Worm (Caenorhabditis elegans) whole organism, young adult: Measurements from ENCODE around the gene K06H7.7.
A peak's percentile ranks its signal among the peaks of the same experiment; 100 is the strongest.

Experiments
- B0035.1 ChIP-seq: sonication (generic microtip); optimal IDR thresholded peaks from 2 replicates; lab custom pipeline; 2016; ENCODE audit warnings: missing genetic modification characterization, mild to moderate bottlenecking, missing compliant biosample characterization, missing genotype, missing genetic modification reagents
- F22D6.2 ChIP-seq: sonication (generic microtip); optimal IDR thresholded peaks from 2 replicates; lab custom pipeline; 2016; ENCODE audit warnings: mild to moderate bottlenecking, missing genetic modification characterization, missing compliant biosample characterization
- F55B11.4 ChIP-seq: sonication (generic microtip); optimal IDR thresholded peaks from 2 replicates; lab custom pipeline; 2016; ENCODE audit warnings: missing compliant biosample characterization, missing genetic modification characterization, borderline replicate concordance; ENCODE audit not compliant: insufficient read depth
- K11D2.4 ChIP-seq: fragments of 200-800 bp; sonication (Bioruptor generic); IDR thresholded peaks from 2 replicates; pipeline ENCODE4 v1.3.6; 2022; ENCODE audit warnings: missing genetic modification reagents, missing genetic modification characterization, missing compliant biosample characterization
- K12H6.12 ChIP-seq: fragments of 200-800 bp; sonication (Bioruptor generic); optimal IDR thresholded peaks from 2 replicates; lab custom pipeline; 2018; ENCODE audit warnings: mild to moderate bottlenecking, missing genetic modification characterization, missing compliant biosample characterization
- Y53G8AR.9 ChIP-seq: fragments of 200-800 bp; sonication (Bioruptor generic); conservative IDR thresholded peaks from 2 replicates; pipeline ENCODE4 v1.3.6; 2022; ENCODE audit warnings: missing genetic modification reagents, missing genetic modification characterization, missing compliant biosample characterization
- Y56A3A.18 ChIP-seq: fragments of 200-800 bp; sonication (Bioruptor generic); IDR thresholded peaks from 2 replicates; pipeline ENCODE4 v1.3.6; 2022; ENCODE audit warnings: missing genetic modification reagents, missing genetic modification characterization, missing compliant biosample characterization
- ama-1 ChIP-seq, 3 experiments: fragments of 150-350 bp in 1 of 3; sonication (generic microtip) in 2 of 3; optimal IDR thresholded peaks; 2 replicates each; lab custom pipeline; 2014 to 2018; ENCODE audit warnings: missing biosample characterization in 2 of 3, missing genetic modification characterization in 2 of 3, missing genetic modification reagents in 2 of 3
- aptf-2 ChIP-seq: fragments of 200-800 bp; sonication (Bioruptor generic); conservative IDR thresholded peaks from 2 replicates; pipeline ENCODE4 v1.3.6; 2022; ENCODE audit warnings: missing genetic modification reagents, missing genetic modification characterization, missing compliant biosample characterization
- aptf-3 ChIP-seq: fragments of 200-800 bp; sonication (Bioruptor generic); IDR thresholded peaks from 2 replicates; pipeline ENCODE4 v1.3.6; 2022; ENCODE audit warnings: missing genetic modification characterization, missing compliant biosample characterization
- atf-7 ChIP-seq: sonication (generic microtip); optimal IDR thresholded peaks from 2 replicates; lab custom pipeline; 2017; ENCODE audit warnings: mild to moderate bottlenecking, missing genetic modification characterization, missing compliant biosample characterization
- attf-3 ChIP-seq: fragments of 200-800 bp; sonication (Bioruptor generic); conservative IDR thresholded peaks from 2 replicates; pipeline ENCODE4 v1.3.6; 2022; ENCODE audit warnings: missing genetic modification reagents, missing genetic modification characterization, missing compliant biosample characterization
- attf-5 ChIP-seq: fragments of 200-800 bp; sonication (Bioruptor generic); optimal IDR thresholded peaks from 2 replicates; lab custom pipeline; 2018; ENCODE audit warnings: mild to moderate bottlenecking, missing genetic modification characterization, missing compliant biosample characterization
- cebp-1 ChIP-seq, 2 experiments: fragments of 200-800 bp in 1 of 2; sonication (Bioruptor generic) in 1 of 2; sonication (generic microtip) in 1 of 2; IDR thresholded peaks in 1 of 2; optimal IDR thresholded peaks in 1 of 2; 2 replicates each; pipeline versions ENCODE4 v1.3.6 to Lab custom; 2017 to 2022; ENCODE audit warnings: missing compliant biosample characterization in 2 of 2, missing genetic modification characterization in 2 of 2, mild to moderate bottlenecking in 1 of 2, missing genetic modification reagents in 1 of 2, moderate library complexity in 1 of 2
- cebp-2 ChIP-seq: fragments of 200-800 bp; sonication (Bioruptor generic); IDR thresholded peaks from 2 replicates; pipeline ENCODE4 v1.3.6; 2022; ENCODE audit warnings: missing genetic modification characterization, missing compliant biosample characterization
- ceh-40 ChIP-seq: fragments of 200-800 bp; sonication (Bioruptor generic); IDR thresholded peaks from 2 replicates; pipeline ENCODE4 v1.3.6; 2022; ENCODE audit warnings: missing genetic modification characterization, missing compliant biosample characterization
- ceh-91 ChIP-seq: fragments of 200-800 bp; sonication (Bioruptor generic); IDR thresholded peaks from 2 replicates; pipeline ENCODE4 v1.3.6; 2022; ENCODE audit warnings: missing genetic modification reagents, missing genetic modification characterization, missing compliant biosample characterization
- chd-7 ChIP-seq: sonication (generic microtip); optimal IDR thresholded peaks from 2 replicates; lab custom pipeline; 2016; ENCODE audit warnings: mild to moderate bottlenecking, missing genetic modification characterization, moderate library complexity, missing compliant biosample characterization
- egl-44 ChIP-seq: fragments of 200-800 bp; sonication (Bioruptor generic); IDR thresholded peaks from 2 replicates; pipeline ENCODE4 v1.3.6; 2022; ENCODE audit warnings: missing genetic modification reagents, missing genetic modification characterization, missing compliant biosample characterization
- egrh-3 ChIP-seq: fragments of 200-800 bp; sonication (Bioruptor generic); IDR thresholded peaks from 2 replicates; pipeline ENCODE4 v1.3.6; 2022; ENCODE audit warnings: missing genetic modification reagents, missing genetic modification characterization, missing compliant biosample characterization
- ets-4 ChIP-seq: fragments of 200-800 bp; sonication (Bioruptor generic); optimal IDR thresholded peaks from 2 replicates; lab custom pipeline; 2018; ENCODE audit warnings: mild to moderate bottlenecking, missing genetic modification characterization, missing compliant biosample characterization
- him-1 ChIP-seq: sonication (generic microtip); optimal IDR thresholded peaks from 2 replicates; lab custom pipeline; 2016; ENCODE audit warnings: missing genotype, missing genetic modification reagents, missing genetic modification characterization, missing compliant biosample characterization
- hlh-12 ChIP-seq: sonication (generic microtip); optimal IDR thresholded peaks from 2 replicates; lab custom pipeline; 2016; ENCODE audit warnings: missing genetic modification characterization, missing compliant biosample characterization
- hlh-26 ChIP-seq: fragments of 200-800 bp; sonication (Bioruptor generic); conservative IDR thresholded peaks from 2 replicates; pipeline ENCODE4 v1.3.6; 2022; ENCODE audit warnings: missing genetic modification reagents, missing genetic modification characterization, missing compliant biosample characterization
- hmg-1.2 ChIP-seq: fragments of 200-800 bp; sonication (Bioruptor generic); IDR thresholded peaks from 2 replicates; pipeline ENCODE4 v1.3.6; 2022; ENCODE audit warnings: missing genetic modification reagents, missing genetic modification characterization, missing compliant biosample characterization
- lag-1 ChIP-seq: fragments of 200-800 bp; sonication (Bioruptor generic); IDR thresholded peaks from 2 replicates; pipeline ENCODE4 v1.3.6; 2022; ENCODE audit warnings: missing genetic modification reagents, missing genetic modification characterization, missing compliant biosample characterization
- let-526 ChIP-seq: fragments of 200-800 bp; sonication (Bioruptor generic); IDR thresholded peaks from 2 replicates; pipeline ENCODE4 v1.3.6; 2022; ENCODE audit warnings: missing genetic modification reagents, missing genetic modification characterization, missing compliant biosample characterization
- lir-1 ChIP-seq: fragments of 200-800 bp; sonication (Bioruptor generic); conservative IDR thresholded peaks from 2 replicates; pipeline ENCODE4 v1.3.6; 2022; ENCODE audit warnings: missing genetic modification reagents, missing genetic modification characterization, missing compliant biosample characterization
- lsl-1 ChIP-seq: fragments of 200-800 bp; sonication (Bioruptor generic); optimal IDR thresholded peaks from 2 replicates; lab custom pipeline; 2018; ENCODE audit warnings: mild to moderate bottlenecking, missing genetic modification characterization, moderate library complexity, missing compliant biosample characterization
- lsy-27 ChIP-seq: sonication (generic microtip); optimal IDR thresholded peaks from 2 replicates; lab custom pipeline; 2017; ENCODE audit warnings: missing genetic modification characterization, mild to moderate bottlenecking, missing compliant biosample characterization, antibody characterized with exemption, missing genotype, borderline replicate concordance; ENCODE audit not compliant: insufficient read depth
- madf-3 ChIP-seq: fragments of 200-800 bp; sonication (Bioruptor generic); IDR thresholded peaks from 2 replicates; pipeline ENCODE4 v1.3.6; 2022; ENCODE audit warnings: missing genetic modification reagents, missing genetic modification characterization, missing compliant biosample characterization
- madf-6 ChIP-seq: fragments of 200-800 bp; sonication (Bioruptor generic); IDR thresholded peaks from 2 replicates; pipeline ENCODE4 v1.3.6; 2022; ENCODE audit warnings: missing genetic modification reagents, missing genetic modification characterization, missing compliant biosample characterization
- madf-8 ChIP-seq: fragments of 200-800 bp; sonication (Bioruptor generic); conservative IDR thresholded peaks from 2 replicates; pipeline ENCODE4 v1.3.6; 2022; ENCODE audit warnings: missing genetic modification reagents, missing genetic modification characterization, missing compliant biosample characterization
- mcd-1 ChIP-seq: fragments of 200-800 bp; sonication (Bioruptor generic); IDR thresholded peaks from 2 replicates; pipeline ENCODE4 v1.3.6; 2022; ENCODE audit warnings: missing genetic modification reagents, missing genetic modification characterization, missing compliant biosample characterization
- nfya-2 ChIP-seq: fragments of 200-800 bp; sonication (Bioruptor generic); IDR thresholded peaks from 2 replicates; pipeline ENCODE4 v1.3.6; 2022; ENCODE audit warnings: missing genetic modification reagents, missing genetic modification characterization, missing compliant biosample characterization
- nfyb-1 ChIP-seq: fragments of 200-800 bp; sonication (Bioruptor generic); IDR thresholded peaks from 2 replicates; pipeline ENCODE4 v1.3.6; 2022; ENCODE audit warnings: missing genetic modification reagents, missing genetic modification characterization, missing compliant biosample characterization
- nhr-80 ChIP-seq: sonication (generic microtip); optimal IDR thresholded peaks from 2 replicates; lab custom pipeline; 2016; ENCODE audit warnings: missing genetic modification characterization, missing compliant biosample characterization
- rcor-1 ChIP-seq: fragments of 200-800 bp; sonication (Bioruptor generic); IDR thresholded peaks from 2 replicates; pipeline ENCODE4 v1.3.6; 2022; ENCODE audit warnings: missing genetic modification reagents, missing genetic modification characterization, missing compliant biosample characterization
- repo-1 ChIP-seq: sonication (generic microtip); optimal IDR thresholded peaks from 2 replicates; lab custom pipeline; 2017; ENCODE audit warnings: mild to moderate bottlenecking, missing genetic modification characterization, missing compliant biosample characterization
- rpc-1 ChIP-seq, 2 experiments: fragments of 150-350 bp in 1 of 2; sonication (generic microtip) in 1 of 2; optimal IDR thresholded peaks; 2 replicates each; lab custom pipeline; 2014 to 2018; ENCODE audit warnings: missing biosample characterization in 1 of 2, missing genetic modification characterization in 1 of 2, missing genetic modification reagents in 1 of 2, missing genotype in 1 of 2
- sdz-38 ChIP-seq: sonication (generic microtip); optimal IDR thresholded peaks from 2 replicates; lab custom pipeline; 2016; ENCODE audit warnings: missing genotype, missing genetic modification characterization, missing compliant biosample characterization
- sea-2 ChIP-seq: fragments of 200-800 bp; sonication (Bioruptor generic); IDR thresholded peaks from 2 replicates; pipeline ENCODE4 v1.3.6; 2022; ENCODE audit warnings: missing genetic modification characterization, missing compliant biosample characterization
- sptf-2 ChIP-seq: fragments of 200-800 bp; sonication (Bioruptor generic); optimal IDR thresholded peaks from 2 replicates; lab custom pipeline; 2018; ENCODE audit warnings: mild to moderate bottlenecking, missing genetic modification characterization, missing compliant biosample characterization
- tbp1 ChIP-seq: fragments of 200-800 bp; sonication (Bioruptor generic); optimal IDR thresholded peaks from 2 replicates; lab custom pipeline; 2018; ENCODE audit warnings: mild to moderate bottlenecking, missing genetic modification characterization, missing compliant biosample characterization
- unc-130 ChIP-seq: sonication (generic microtip); optimal IDR thresholded peaks from 2 replicates; lab custom pipeline; 2016; ENCODE audit warnings: missing genetic modification reagents, missing genetic modification characterization, missing compliant biosample characterization
- xnd-1 ChIP-seq: sonication (generic microtip); optimal IDR thresholded peaks from 2 replicates; lab custom pipeline; 2016; ENCODE audit warnings: missing genotype, missing genetic modification reagents, missing genetic modification characterization, missing compliant biosample characterization
- zfh-2 ChIP-seq: fragments of 200-800 bp; sonication (Bioruptor generic); conservative IDR thresholded peaks from 2 replicates; pipeline ENCODE4 v1.3.6; 2022; ENCODE audit warnings: missing genetic modification reagents, missing genetic modification characterization, missing compliant biosample characterization
- ztf-28 ChIP-seq: fragments of 200-800 bp; sonication (Bioruptor generic); IDR thresholded peaks from 2 replicates; pipeline ENCODE4 v1.3.6; 2022; ENCODE audit warnings: missing genetic modification reagents, missing genetic modification characterization, missing compliant biosample characterization

K06H7.7 gene

DNA sequence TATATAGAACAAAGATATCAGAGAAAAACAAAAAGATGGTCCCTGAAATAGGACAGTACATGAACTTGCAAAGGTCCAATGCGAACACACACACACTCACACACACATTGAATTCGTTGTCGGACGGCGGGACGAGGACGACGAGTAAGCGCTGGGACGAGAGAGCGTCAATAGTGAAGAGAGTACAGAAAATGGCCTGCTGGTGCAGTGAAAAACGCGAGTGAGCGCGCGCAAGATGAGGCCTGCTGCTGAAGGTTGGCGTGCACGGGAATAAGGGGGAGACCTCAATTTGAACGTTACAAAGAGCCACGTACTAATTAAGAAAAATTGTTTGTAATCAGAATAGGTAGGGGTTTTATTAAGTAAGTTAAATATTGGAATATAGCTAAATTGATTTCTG lies 41.7 kb upstream of the K06H7.7 start:
- TF ChIP-seq tbp1 (GFP tag; lab: Kevin White, UChicago): no peak
- no peak for TF ChIP-seq ets-4
- TF ChIP-seq hlh-26 (GFP tag; lab: Robert Waterston, UW): no peak
- no peak for TF ChIP-seq madf-3 (GFP tag; lab: Robert Waterston, UW)
- no peak for TF ChIP-seq let-526 (GFP tag; lab: Robert Waterston, UW)
- TF ChIP-seq mcd-1 (GFP tag; lab: Robert Waterston, UW): no peak
- no peak for TF ChIP-seq egrh-3 (GFP tag; lab: Robert Waterston, UW)
- peak; percentile 68; the same call in 1 of the 2 replicates for TF ChIP-seq hmg-1.2 (GFP tag; lab: Robert Waterston, UW)
- TF ChIP-seq rpc-1 (optimal IDR thresholded peaks at IDR 0.05; lab: Kevin White, UChicago): no peak
- no peak for TF ChIP-seq rpc-1 (tag; optimal IDR thresholded peaks at IDR 0.05; lab: Kevin White, UChicago)
- TF ChIP-seq nhr-80 (tag; lab: Kevin White, UChicago): peak; percentile 49
- peak; percentile 25 for TF ChIP-seq attf-5 (GFP tag; lab: Kevin White, UChicago)
- no peak for TF ChIP-seq Y56A3A.18 (GFP tag; lab: Robert Waterston, UW)
- TF ChIP-seq chd-7: no peak
- TF ChIP-seq lsy-27 (tag; lab: Kevin White, UChicago): no peak
- 0 out of 2 replicates have a peak, but pooled peaks have one; percentile 24 for TF ChIP-seq K11D2.4 (GFP tag; lab: Robert Waterston, UW)
- TF ChIP-seq ceh-40 (GFP tag; lab: Robert Waterston, UW): no peak
- no peak for TF ChIP-seq lag-1 (GFP tag; lab: Robert Waterston, UW)
- TF ChIP-seq aptf-2 (GFP tag; lab: Robert Waterston, UW): no peak
- TF ChIP-seq K12H6.12 (tag; lab: Kevin White, UChicago): no peak
- no peak for TF ChIP-seq attf-3 (GFP tag; lab: Robert Waterston, UW)
- no peak for TF ChIP-seq unc-130 (GFP tag; lab: Kevin White, UChicago)
- no peak for TF ChIP-seq xnd-1 (tag; lab: Kevin White, UChicago)
- TF ChIP-seq sptf-2 (GFP tag; lab: Kevin White, UChicago): no peak
- no peak for TF ChIP-seq nfya-2
- no peak for TF ChIP-seq lir-1 (GFP tag; lab: Robert Waterston, UW)
- TF ChIP-seq repo-1 (tag; lab: Kevin White, UChicago): no peak
- no peak for TF ChIP-seq rcor-1 (GFP tag; lab: Robert Waterston, UW)
- TF ChIP-seq zfh-2: peak; percentile 77
- TF ChIP-seq Y53G8AR.9 (GFP tag; lab: Robert Waterston, UW): no peak
- TF ChIP-seq egl-44 (GFP tag; lab: Robert Waterston, UW): no peak
- TF ChIP-seq ztf-28: no peak
- no peak for TF ChIP-seq atf-7 (tag; lab: Kevin White, UChicago)
- TF ChIP-seq ama-1 (optimal IDR thresholded peaks at IDR 0.05; lab: Kevin White, UChicago): no peak
- TF ChIP-seq ama-1 (GFP tag; optimal IDR thresholded peaks at IDR 0.05; lab: Kevin White, UChicago): no peak
- peak; percentile 37 for TF ChIP-seq him-1
- TF ChIP-seq lsl-1: no peak
- TF ChIP-seq sea-2 (GFP tag; lab: Robert Waterston, UW): no peak
- TF ChIP-seq hlh-12: no peak
- no peak for TF ChIP-seq madf-8 (GFP tag; lab: Robert Waterston, UW)
- no peak for TF ChIP-seq cebp-2 (GFP tag; lab: Robert Waterston, UW)
- no peak for TF ChIP-seq cebp-1 (GFP tag; IDR thresholded peaks at IDR 0.05; lab: Robert Waterston, UW)
- TF ChIP-seq cebp-1 (tag; optimal IDR thresholded peaks at IDR 0.05; lab: Kevin White, UChicago): peak; percentile 18
- TF ChIP-seq F55B11.4 (tag; lab: Kevin White, UChicago): no peak
- TF ChIP-seq aptf-3 (GFP tag; lab: Robert Waterston, UW): no peak
- TF ChIP-seq nfyb-1: no peak
- no peak for TF ChIP-seq ceh-91 (GFP tag; lab: Robert Waterston, UW)
- TF ChIP-seq F22D6.2 (tag; lab: Kevin White, UChicago): no peak
- no peak for TF ChIP-seq madf-6 (GFP tag; lab: Robert Waterston, UW)
- no peak for TF ChIP-seq B0035.1 (tag; lab: Kevin White, UChicago)
- no peak for TF ChIP-seq sdz-38
